Fruit fly (Drosophila melanogaster): ENCODE results near the gene AP-1gamma.

Gene AP-1gamma

dm6 chrX:9152127-9152598, 43.7 kb downstream of the AP-1gamma start (continued):
- TF ChIP-seq sens (GFP tag) (peak; percentile 79), Nf-YB (GFP tag; optimal IDR thresholded peaks at IDR 0.05) (peak; percentile 53), kni (GFP tag; optimal IDR thresholded peaks at IDR 0.05) (peak; percentile 76), tgo (GFP tag; IDR thresholded peaks at IDR 0.05) (0 out of 3 replicates have a peak, but pooled peaks have one; percentile 15), cato (GFP tag; optimal IDR thresholded peaks at IDR 0.05; ENCODE audit: borderline replicate concordance) (no peak), Xbp1 (GFP tag; optimal IDR thresholded peaks at IDR 0.05) (peak; percentile 39), Elba2 (GFP tag; optimal IDR thresholded peaks at IDR 0.05) (peak; percentile 91), CG15601 (tag; optimal IDR thresholded peaks at IDR 0.05) (peak; percentile 24), CG1024 (GFP tag; IDR thresholded peaks at IDR 0.05) (peak; percentile 22; the same call in 1 of the 2 replicates), MESR4 (GFP tag; optimal IDR thresholded peaks at IDR 0.05) (peak; percentile 40), Adf1 (GFP tag; IDR thresholded peaks at IDR 0.05) (peak; percentile 45), sr (GFP tag; IDR thresholded peaks at IDR 0.05) (peak; percentile 53; the same call in 1 of the 3 replicates), dpn (GFP tag; optimal IDR thresholded peaks at IDR 0.05) (peak; percentile 9 to 24), tna (GFP tag; IDR thresholded peaks at IDR 0.05; ENCODE audit: partially characterized antibody) (peak; percentile 18; the same call in 1 of the 2 replicates), nom (GFP tag; optimal IDR thresholded peaks at IDR 0.05) (peak; percentile 72), az2 (GFP tag; optimal IDR thresholded peaks at IDR 0.05) (peak; percentile 33), CG10267 (tag; optimal IDR thresholded peaks at IDR 0.05) (peak; percentile 24), fd3F (GFP tag; optimal IDR thresholded peaks at IDR 0.05) (peak; percentile 41), Rfx (GFP tag; IDR thresholded peaks at IDR 0.05) (peak; percentile 35), CG10431 (GFP tag; optimal IDR thresholded peaks at IDR 0.05) (peak; percentile 16), CG14441 (GFP tag; IDR thresholded peaks at IDR 0.05) (peak; percentile 53), Ptx1 (GFP tag; IDR thresholded peaks at IDR 0.05) (peak; percentile 57; the same call in 1 of the 2 replicates), CG32772 (GFP tag; IDR thresholded peaks at IDR 0.05) (0 out of 2 replicates have a peak, but pooled peaks have one; percentile 29), BtbVII (GFP tag; optimal IDR thresholded peaks at IDR 0.05) (peak; percentile 31), chm (GFP tag; IDR thresholded peaks at IDR 0.05) (peak; percentile 64; the same call in 1 of the 2 replicates), dysf (GFP tag; IDR thresholded peaks at IDR 0.05) (peak; percentile 34; the same call in 1 of the 3 replicates), MBD-R2 (GFP tag; IDR thresholded peaks at IDR 0.05) (peak; percentile 31), chinmo (GFP tag; IDR thresholded peaks at IDR 0.05; ENCODE audit: partially characterized antibody) (peak; percentile 97), ftz-f1 (GFP tag; optimal IDR thresholded peaks at IDR 0.05) (peak; percentile 96), pnt (GFP tag; optimal IDR thresholded peaks at IDR 0.05) (no peak), CG12071 (GFP tag; optimal IDR thresholded peaks at IDR 0.05) (no peak), Dad (GFP tag; optimal IDR thresholded peaks at IDR 0.05) (peak; percentile 6), pita (GFP tag; optimal IDR thresholded peaks at IDR 0.05) (no peak), fd64A (GFP tag; optimal IDR thresholded peaks at IDR 0.05) (no peak), CG11247 (GFP tag; IDR thresholded peaks at IDR 0.05) (peak; percentile 11; the same call in 1 of the 2 replicates), bsh (GFP tag; optimal IDR thresholded peaks at IDR 0.05) (peak; percentile 19 to 20), Sox100B (GFP tag; optimal IDR thresholded peaks at IDR 0.05) (no peak), so (GFP tag; IDR thresholded peaks at IDR 0.05) (peak; percentile 71; the same call in 2 of the 3 replicates), CG2116 (GFP tag; optimal IDR thresholded peaks at IDR 0.05) (peak; percentile 27), scrt (GFP tag; optimal IDR thresholded peaks at IDR 0.05) (peak; percentile 12), CG12104 (GFP tag; optimal IDR thresholded peaks at IDR 0.05) (peak; percentile 24), CG10959 (GFP tag; IDR thresholded peaks at IDR 0.05) (peak; percentile 71), yki (optimal IDR thresholded peaks at IDR 0.05) (no peak), sob (GFP tag; IDR thresholded peaks at IDR 0.05) (peak; percentile 64; the same call in 1 of the 2 replicates), CG17385 (GFP tag; optimal IDR thresholded peaks at IDR 0.05) (no peak), Six4 (GFP tag; optimal IDR thresholded peaks at IDR 0.05) (no peak), rib (GFP tag; IDR thresholded peaks at IDR 0.05) (peak; percentile 73; the same call in 1 of the 2 replicates), gfzf (GFP tag; optimal IDR thresholded peaks at IDR 0.05) (peak; percentile 11), CG11456 (GFP tag; IDR thresholded peaks at IDR 0.05) (peak; percentile 60; the same call in 1 of the 3 replicates), CG17328 (GFP tag; IDR thresholded peaks at IDR 0.05) (0 out of 2 replicates have a peak, but pooled peaks have one; percentile 11)
